Worm (Caenorhabditis elegans): ENCODE data around the gene C50E10.1.
A peak's percentile ranks its signal among the peaks of the same experiment; 100 is the strongest.

C50E10.1 gene

DNA sequence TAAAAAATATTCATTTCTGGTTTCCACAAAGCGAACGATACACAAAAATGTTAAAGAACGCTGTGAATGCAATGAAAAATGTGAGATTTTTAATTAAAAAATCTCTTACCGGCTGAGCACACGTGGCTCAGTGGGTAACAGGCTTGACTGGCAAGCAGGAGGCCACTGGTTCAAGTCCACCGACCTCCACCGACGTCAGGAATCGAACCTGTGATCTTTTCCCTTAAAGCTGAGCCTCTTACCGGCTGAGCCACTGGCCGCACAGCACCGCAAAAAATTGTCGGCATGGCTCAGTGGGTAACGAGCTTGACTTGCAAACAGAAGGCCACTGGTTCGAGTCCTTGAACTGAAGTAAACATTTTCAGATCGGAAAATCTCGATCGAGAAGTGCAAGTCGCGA is 42.5 kb upstream of the C50E10.1 start, which contains the start of gene C44C11.6:
C44C11.6 (plus strand) TSS at position 23 of the 400 bp plus-strand sequence.
- no peak for TF ChIP-seq ceh-9 (tag; optimal IDR thresholded peaks at IDR 0.05)
- no peak for TF ChIP-seq ceh-19 (GFP tag; optimal IDR thresholded peaks at IDR 0.05)
- TF ChIP-seq pax-1 (tag; optimal IDR thresholded peaks at IDR 0.05), result no peak
- no peak for TF ChIP-seq K02D7.2 (tag; optimal IDR thresholded peaks at IDR 0.05)
- TF ChIP-seq pat-9 (tag; optimal IDR thresholded peaks at IDR 0.05), result no peak
- TF ChIP-seq ceh-18 (tag; optimal IDR thresholded peaks at IDR 0.05), result no peak
- TF ChIP-seq eyg-1 (tag; optimal IDR thresholded peaks at IDR 0.05), result no peak
- no peak for TF ChIP-seq ceh-45 (GFP tag; IDR thresholded peaks at IDR 0.05)
- no peak for TF ChIP-seq ttx-3 (tag; optimal IDR thresholded peaks at IDR 0.05)
- TF ChIP-seq ceh-34 (tag; optimal IDR thresholded peaks at IDR 0.05), result no peak
- no peak for TF ChIP-seq tbx-7 (tag; optimal IDR thresholded peaks at IDR 0.05)
- TF ChIP-seq hlh-15 (tag; optimal IDR thresholded peaks at IDR 0.05), result no peak
- TF ChIP-seq C08G9.2 (tag; optimal IDR thresholded peaks at IDR 0.05), result no peak
- TF ChIP-seq gmeb-2 (tag; optimal IDR thresholded peaks at IDR 0.05), result no peak
- no peak for TF ChIP-seq nfya-1 (tag; optimal IDR thresholded peaks at IDR 0.05)
- no peak for TF ChIP-seq sox-2 (GFP tag; IDR thresholded peaks at IDR 0.05)
- no peak for TF ChIP-seq unc-3 (GFP tag; conservative IDR thresholded peaks at IDR 0.05)
- TF ChIP-seq unc-3 (tag; optimal IDR thresholded peaks at IDR 0.05), result no peak

- TF ChIP-seq dve-1 (tag; optimal IDR thresholded peaks at IDR 0.05) (peak; percentile 65), K02D7.2 (tag; optimal IDR thresholded peaks at IDR 0.05) (no peak), unc-55 (GFP tag; optimal IDR thresholded peaks at IDR 0.05) (no peak), syd-9 (tag; optimal IDR thresholded peaks at IDR 0.05) (no peak), rnt-1 (tag; optimal IDR thresholded peaks at IDR 0.05) (no peak), nhr-11 (tag; optimal IDR thresholded peaks at IDR 0.05) (no peak), lim-6 (tag; optimal IDR thresholded peaks at IDR 0.05) (no peak), ceh-45 (GFP tag; IDR thresholded peaks at IDR 0.05) (no peak)
These were observed 41.5 kb upstream of the C50E10.1 start for ce11 chrII:12343710-12344109.

DNA sequence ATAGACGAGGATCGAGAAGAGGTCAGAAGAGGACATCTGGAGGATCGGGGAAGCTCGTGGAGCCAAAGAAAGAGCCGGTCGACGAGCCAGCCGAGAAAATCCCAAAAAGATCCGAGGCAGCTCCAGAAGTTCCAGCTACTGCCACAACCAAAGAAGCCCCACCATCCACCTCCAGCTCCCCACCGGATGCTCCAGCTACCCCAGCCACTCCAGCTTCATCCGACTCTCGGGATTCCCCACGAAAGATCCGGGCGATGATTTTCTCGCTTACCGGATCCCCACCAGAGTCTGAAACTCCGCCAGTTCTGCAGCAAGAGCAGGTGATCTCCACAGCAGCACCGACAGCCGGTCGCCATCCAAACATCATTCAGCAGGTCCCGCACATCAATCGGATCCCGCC is 40.7 kb upstream of the C50E10.1 start:
- TF ChIP-seq pros-1 (tag; optimal IDR thresholded peaks at IDR 0.05) (no peak), ceh-24 (tag; optimal IDR thresholded peaks at IDR 0.05) (no peak), npax-4 (tag; optimal IDR thresholded peaks at IDR 0.05) (no peak), pax-1 (tag; optimal IDR thresholded peaks at IDR 0.05) (no peak), nhr-11 (tag; optimal IDR thresholded peaks at IDR 0.05) (no peak), odd-2 (tag; optimal IDR thresholded peaks at IDR 0.05) (no peak), hlh-6 (tag; optimal IDR thresholded peaks at IDR 0.05) (no peak), pha-4 (tag; optimal IDR thresholded peaks at IDR 0.05) (no peak), hlh-15 (tag; optimal IDR thresholded peaks at IDR 0.05) (no peak), tbx-7 (tag; optimal IDR thresholded peaks at IDR 0.05) (no peak), ceh-2 (tag; optimal IDR thresholded peaks at IDR 0.05) (no peak), Y22D7AL.16 (tag; optimal IDR thresholded peaks at IDR 0.05) (no peak), ref-2 (tag; optimal IDR thresholded peaks at IDR 0.05) (no peak), dmd-4 (tag; optimal IDR thresholded peaks at IDR 0.05; ENCODE audit: borderline replicate concordance) (no peak), ceh-30 (tag; optimal IDR thresholded peaks at IDR 0.05) (no peak), ztf-16 (tag; optimal IDR thresholded peaks at IDR 0.05) (no peak), K09A11.1 (tag; optimal IDR thresholded peaks at IDR 0.05; ENCODE audit: insufficient read depth) (no peak), hlh-30 (tag; optimal IDR thresholded peaks at IDR 0.05; ENCODE audit: insufficient read depth) (no peak)
